Fruit fly (Drosophila melanogaster) Kc167 (cell line): ENCODE data around the gene Jon25Bi.

Experiments
- Myc ChIP-seq: fragments of >200 bp; optimal IDR thresholded peaks from 2 replicates; lab custom pipeline; 2017; ENCODE audit warnings: missing external identifiers
- Sin3A ChIP-seq: fragments of >200 bp; optimal IDR thresholded peaks from 2 replicates; lab custom pipeline; 2018; ENCODE audit warnings: missing external identifiers
- h ChIP-seq: fragments of >200 bp; optimal IDR thresholded peaks from 3 replicates; lab custom pipeline; 2018; ENCODE audit warnings: missing external identifiers
- insv ChIP-seq: fragments of >200 bp; optimal IDR thresholded peaks from 3 replicates; lab custom pipeline; 2018; ENCODE audit warnings: missing external identifiers
- psq ChIP-seq: fragments of >200 bp; optimal IDR thresholded peaks from 2 replicates; lab custom pipeline; 2017; ENCODE audit warnings: missing external identifiers
- ttk ChIP-seq: sonication (Bioruptor generic); optimal IDR thresholded peaks from 2 replicates; lab custom pipeline; 2017; ENCODE audit warnings: missing external identifiers

Jon25Bi gene

DNA sequence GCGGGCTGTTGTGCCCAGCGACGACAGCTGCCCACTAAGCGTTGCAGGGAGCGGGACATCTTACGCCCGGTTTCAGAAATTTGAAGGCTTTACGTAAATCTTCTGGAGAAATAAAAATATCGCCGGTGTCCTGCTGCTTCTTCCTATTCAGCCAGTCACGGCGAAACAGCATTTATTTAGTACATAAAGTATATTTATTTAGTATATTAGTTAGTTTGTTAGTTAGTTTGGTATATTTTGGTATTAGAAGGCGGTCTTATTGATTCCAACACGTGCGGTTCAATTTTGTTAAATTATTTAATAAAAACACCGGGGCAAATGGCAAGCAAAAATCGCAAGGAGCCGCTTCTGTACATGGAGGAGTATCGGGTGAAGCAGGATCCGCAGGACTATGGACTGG is 13.8 kb upstream of the Jon25Bi start, which contains the start of the genes Scox and Polr1C:
Gene Scox, minus strand, starts transcription at position 169 of the 400 bp plus-strand sequence.
Gene Polr1C, plus strand, starts transcription at position 238 of the 400 bp plus-strand sequence.
- TF ChIP-seq Sin3A (lab: Kevin White, UChicago), result no peak
- no peak for TF ChIP-seq psq
- TF ChIP-seq Myc (lab: Kevin White, UChicago), result no peak
- TF ChIP-seq ttk (lab: Kevin White, UChicago), result no peak
- TF ChIP-seq insv (lab: Kevin White, UChicago), result no peak
- no peak for TF ChIP-seq h

DNA sequence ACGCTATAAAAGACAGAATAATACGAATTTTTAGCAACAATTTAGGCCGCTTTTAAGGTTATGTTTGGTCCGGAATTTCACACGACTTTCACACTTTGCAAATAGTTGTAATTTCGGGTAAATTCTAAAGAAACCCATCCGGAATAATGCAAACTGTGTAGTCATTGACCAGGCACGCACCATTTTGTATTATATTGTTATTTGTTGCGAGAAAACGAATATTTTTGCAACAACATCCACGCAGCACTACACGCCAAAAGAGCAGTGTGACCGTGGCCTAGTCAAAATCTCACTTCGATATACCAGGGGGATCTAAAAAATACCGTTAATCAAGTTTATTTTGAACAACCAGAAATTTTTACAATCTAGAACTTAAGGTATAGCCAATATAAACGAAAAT is 12.6 kb upstream of the Jon25Bi start, which contains the start of gene eIF3i:
Gene eIF3i, minus strand, starts transcription at position 265 of the 400 bp plus-strand sequence.
- TF ChIP-seq psq (no peak), Myc (lab: Kevin White, UChicago) (no peak), insv (lab: Kevin White, UChicago) (no peak), Sin3A (lab: Kevin White, UChicago) (no peak), h (no peak), ttk (lab: Kevin White, UChicago) (no peak)

DNA sequence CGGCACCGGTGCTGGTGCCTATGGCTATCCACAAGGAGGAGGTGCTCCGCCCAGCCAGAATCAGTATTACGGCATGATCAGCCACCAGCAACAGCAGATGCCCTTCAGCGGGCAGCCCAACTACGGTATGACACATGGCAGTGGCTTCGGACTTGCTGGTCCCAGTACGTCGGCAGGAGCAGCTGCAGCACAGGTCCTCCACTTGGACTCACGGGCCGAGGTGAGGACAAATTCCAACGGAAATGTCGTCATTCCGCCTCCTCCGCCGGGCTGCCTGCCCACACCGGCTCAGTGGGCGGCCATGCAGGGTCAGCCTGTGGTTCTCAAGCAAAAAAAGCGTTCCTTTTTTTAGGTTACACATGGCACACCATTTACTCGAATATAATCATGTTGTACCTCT is 11.0 kb upstream of the Jon25Bi start:
- TF ChIP-seq psq, result no peak
- no peak for TF ChIP-seq Myc (lab: Kevin White, UChicago)
- TF ChIP-seq ttk (lab: Kevin White, UChicago), result no peak
- no peak for TF ChIP-seq h
- no peak for TF ChIP-seq Sin3A (lab: Kevin White, UChicago)
- no peak for TF ChIP-seq insv (lab: Kevin White, UChicago)

DNA sequence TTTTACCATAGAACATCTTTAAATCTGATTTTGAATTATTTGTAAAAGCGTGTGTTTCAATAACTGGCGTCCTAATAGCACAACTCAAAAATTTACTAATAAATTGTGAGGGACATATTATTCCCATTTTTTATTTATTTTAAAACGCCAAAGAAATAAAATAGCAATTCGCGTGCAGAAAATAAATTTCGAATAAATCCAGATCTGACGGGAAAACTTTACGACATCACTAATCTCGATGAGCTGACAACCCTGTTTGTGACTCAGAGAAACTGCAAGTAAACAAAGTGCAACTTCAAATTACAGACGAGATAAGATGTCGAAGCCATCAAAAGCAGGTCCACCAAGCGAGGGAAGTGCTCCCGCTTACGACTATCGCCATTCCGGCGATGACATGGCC is 10.5 kb upstream of the Jon25Bi start, which contains the start of gene CG34125:
Gene CG34125, plus strand, starts transcription at position 254 of the 400 bp plus-strand sequence.
- TF ChIP-seq ttk (lab: Kevin White, UChicago), result no peak
- no peak for TF ChIP-seq psq
- TF ChIP-seq h, result no peak
- TF ChIP-seq Myc (lab: Kevin White, UChicago), result no peak
- TF ChIP-seq insv (lab: Kevin White, UChicago), result no peak
- no peak for TF ChIP-seq Sin3A (lab: Kevin White, UChicago)

DNA sequence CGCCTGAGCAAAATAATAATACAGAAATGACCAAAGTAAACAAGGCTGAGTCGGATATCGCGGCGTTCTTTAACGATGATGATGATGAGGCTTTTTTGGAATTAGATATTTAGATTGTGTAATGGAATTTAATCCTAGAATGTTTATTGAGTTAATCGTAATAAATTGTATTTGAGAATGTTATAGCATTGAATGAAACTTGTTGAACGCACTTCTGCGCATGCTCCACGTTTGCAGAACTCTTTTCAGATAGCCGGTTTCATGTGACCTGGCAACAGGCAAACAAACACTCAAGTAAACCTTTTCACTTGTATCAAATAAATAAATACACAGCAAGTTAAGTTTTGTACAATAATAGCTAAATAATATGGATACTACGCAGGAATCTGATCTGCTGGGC is 3.2 kb upstream of the Jon25Bi start, which contains the start of gene CG34124:
Gene CG34124, plus strand, starts transcription at position 301 of the 400 bp plus-strand sequence.
- no peak for TF ChIP-seq ttk (lab: Kevin White, UChicago)
- TF ChIP-seq Myc (lab: Kevin White, UChicago), result no peak
- no peak for TF ChIP-seq insv (lab: Kevin White, UChicago)
- TF ChIP-seq psq, result no peak
- no peak for TF ChIP-seq h
- no peak for TF ChIP-seq Sin3A (lab: Kevin White, UChicago)

DNA sequence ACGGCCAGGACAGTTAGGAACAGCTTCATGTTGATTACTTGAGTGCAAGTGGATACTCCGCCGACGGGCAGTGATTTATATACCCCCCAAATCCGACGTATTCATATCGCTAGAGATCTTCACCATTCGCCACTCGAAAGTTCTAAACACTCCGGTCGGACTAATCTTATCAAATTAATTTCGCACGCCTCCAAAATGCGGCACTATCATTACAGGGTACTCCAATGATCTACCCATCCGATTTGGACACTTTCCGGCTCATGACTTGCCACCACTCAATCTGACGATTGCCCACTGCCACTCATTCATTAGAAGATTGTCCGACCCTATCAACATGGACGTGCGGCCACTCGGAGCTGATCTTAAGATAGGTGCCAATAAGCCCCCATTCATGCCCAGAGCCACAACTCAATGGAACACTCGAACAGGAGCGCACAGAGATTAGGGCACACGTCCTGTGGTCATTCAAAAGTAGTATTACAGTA is 1.8 kb downstream of the Jon25Bi start, which contains the start of gene Jon25Bii:
Gene Jon25Bii, minus strand, starts transcription at position 51 of the 485 bp plus-strand sequence.
- TF ChIP-seq psq (no peak), ttk (lab: Kevin White, UChicago) (no peak), h (no peak), insv (lab: Kevin White, UChicago) (no peak), Sin3A (lab: Kevin White, UChicago) (no peak), Myc (lab: Kevin White, UChicago) (no peak)

DNA sequence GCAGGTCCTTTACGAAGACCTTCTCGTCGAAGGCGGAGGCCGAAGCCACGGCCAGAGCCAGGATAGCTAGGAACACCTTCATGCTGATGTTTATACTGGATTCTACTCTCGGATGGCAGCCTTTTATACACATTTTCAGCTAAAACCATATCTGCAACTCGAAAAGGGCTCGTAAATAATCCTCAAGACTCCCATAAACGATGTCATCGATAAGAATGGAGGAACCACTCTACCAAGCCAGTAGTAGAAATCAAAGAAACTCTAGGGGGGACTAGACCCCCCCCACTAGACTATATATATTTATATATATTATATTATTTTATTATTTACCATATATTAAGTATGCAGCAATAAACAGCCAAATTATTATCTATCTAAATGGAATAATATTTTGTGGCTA is 4.3 kb downstream of the Jon25Bi start, which contains the start of gene Jon25Biii:
Gene Jon25Biii, minus strand, starts transcription at position 101 of the 400 bp plus-strand sequence.
- no peak for TF ChIP-seq h
- no peak for TF ChIP-seq Sin3A (lab: Kevin White, UChicago)
- no peak for TF ChIP-seq insv (lab: Kevin White, UChicago)
- TF ChIP-seq psq, result no peak
- TF ChIP-seq ttk (lab: Kevin White, UChicago), result no peak
- TF ChIP-seq Myc (lab: Kevin White, UChicago), result no peak

DNA sequence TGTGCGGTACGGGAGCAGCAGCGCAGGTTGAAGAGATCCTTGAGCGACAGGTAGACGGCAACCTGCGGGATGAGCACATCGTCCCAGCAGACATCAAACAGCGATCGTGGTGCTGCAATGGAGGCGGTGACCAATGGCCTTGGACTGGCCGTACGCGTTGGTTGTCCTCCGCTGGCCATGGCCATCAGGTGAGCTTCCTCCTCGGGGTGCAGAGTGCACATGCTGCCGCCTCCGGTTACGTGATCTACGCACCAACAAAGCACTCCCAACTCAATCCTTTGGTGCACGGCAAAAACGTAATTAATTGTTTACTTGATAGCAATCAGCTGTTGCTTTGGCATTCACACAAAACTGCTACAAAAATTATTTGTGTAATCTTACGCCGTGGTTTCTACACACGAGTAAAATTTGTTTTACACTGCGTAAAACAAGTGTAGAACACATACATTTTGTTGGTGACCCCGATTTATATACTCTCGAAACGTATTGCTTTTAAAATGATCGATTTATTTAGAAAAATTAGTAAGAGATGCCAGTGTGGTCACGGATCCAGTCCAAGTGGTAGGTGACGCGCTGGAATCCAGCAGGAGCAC is 5.4 kb downstream of the Jon25Bi start, which contains the start of gene jet:
Gene jet, minus strand, starts transcription at position 332 of the 593 bp plus-strand sequence.
- TF ChIP-seq insv (lab: Kevin White, UChicago), result no peak
- TF ChIP-seq Myc (lab: Kevin White, UChicago), result no peak

DNA sequence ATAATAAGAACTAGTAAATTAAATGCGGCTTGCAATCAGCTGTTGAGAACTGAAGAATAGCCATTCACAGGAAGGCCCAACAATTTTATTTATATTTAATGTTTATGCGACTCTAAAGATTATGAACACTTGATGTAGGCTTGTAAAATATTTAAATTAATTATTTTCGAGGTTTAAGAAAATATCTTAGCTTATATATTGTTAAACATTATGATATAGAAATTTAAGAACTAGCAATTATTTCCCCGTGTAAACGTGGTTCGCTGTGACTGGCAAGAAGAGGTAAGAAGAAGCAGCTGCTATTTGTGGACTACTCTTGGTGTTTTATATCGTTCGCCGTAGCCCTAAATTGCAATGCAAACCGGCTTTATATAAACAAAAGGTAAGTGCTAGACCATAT is 9.6 kb downstream of the Jon25Bi start, which contains the start of the genes mRpL24 and betaggt-I:
Gene mRpL24, minus strand, starts transcription at position 62 of the 400 bp plus-strand sequence.
Gene betaggt-I, plus strand, starts transcription at position 280 of the 400 bp plus-strand sequence.
- TF ChIP-seq psq, result no peak
- no peak for TF ChIP-seq Myc (lab: Kevin White, UChicago)
- TF ChIP-seq ttk (lab: Kevin White, UChicago), result no peak
- TF ChIP-seq insv (lab: Kevin White, UChicago), result no peak
- no peak for TF ChIP-seq Sin3A (lab: Kevin White, UChicago)
- TF ChIP-seq h, result no peak

DNA sequence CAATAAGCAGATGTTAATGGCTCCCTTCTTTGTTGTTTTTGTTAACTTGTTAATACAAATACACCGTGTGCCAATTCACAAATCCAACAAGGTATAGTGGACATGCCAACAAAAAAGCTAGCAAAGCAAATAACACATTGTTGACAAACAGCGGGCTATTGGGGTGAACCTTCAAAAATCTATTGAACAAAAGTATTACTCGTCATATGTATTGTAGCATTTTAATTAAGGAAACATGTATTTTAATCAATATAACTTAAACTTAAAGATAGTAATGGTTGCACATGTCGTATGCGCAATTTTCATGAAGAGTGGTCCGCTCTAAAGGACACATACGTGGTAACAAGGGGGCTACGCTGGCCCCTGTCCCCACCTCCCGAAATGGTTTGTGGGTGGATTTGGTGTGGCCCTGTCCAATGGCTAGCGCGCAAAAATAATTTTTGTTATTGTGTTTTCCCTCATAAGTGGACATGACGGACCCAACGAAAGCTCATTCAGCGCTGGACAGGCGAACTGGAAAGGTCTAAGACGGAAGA is 12.6 kb downstream of the Jon25Bi start, which contains the start of gene synr:
Gene synr, plus strand, starts transcription at position 486 of the 536 bp plus-strand sequence.
- TF ChIP-seq Myc (lab: Kevin White, UChicago), result no peak
- TF ChIP-seq Sin3A (lab: Kevin White, UChicago), result no peak
- TF ChIP-seq h, result no peak
- no peak for TF ChIP-seq insv (lab: Kevin White, UChicago)
- TF ChIP-seq psq, result no peak
- no peak for TF ChIP-seq ttk (lab: Kevin White, UChicago)

DNA sequence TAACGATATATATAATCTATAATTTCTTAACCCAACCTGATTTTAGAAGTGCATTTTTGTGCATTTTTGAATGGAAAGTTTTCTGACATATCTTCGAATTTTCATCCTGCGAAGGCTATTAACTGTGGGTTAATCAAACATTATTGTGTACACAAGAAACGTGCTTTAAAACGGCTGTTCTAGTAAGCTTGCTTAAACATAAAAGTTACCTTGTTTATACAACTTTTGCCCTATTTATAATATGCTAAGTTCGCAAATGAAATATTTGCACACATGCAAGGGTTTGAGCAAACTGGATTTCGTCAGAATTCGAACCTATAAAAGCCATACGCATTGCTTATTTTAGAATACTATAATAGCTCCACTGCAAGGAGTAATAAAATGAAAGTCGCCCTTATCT is 17.9 kb downstream of the Jon25Bi start, which contains the start of gene Sgs1:
Gene Sgs1, plus strand, starts transcription at position 350 of the 400 bp plus-strand sequence.
- TF ChIP-seq h (no peak), insv (lab: Kevin White, UChicago) (no peak), Myc (lab: Kevin White, UChicago) (no peak), Sin3A (lab: Kevin White, UChicago) (no peak), ttk (lab: Kevin White, UChicago) (no peak), psq (no peak)
